Fruit fly (Drosophila melanogaster): Measurements from ENCODE around the gene CG31140.

Gene CG31140

DNA sequence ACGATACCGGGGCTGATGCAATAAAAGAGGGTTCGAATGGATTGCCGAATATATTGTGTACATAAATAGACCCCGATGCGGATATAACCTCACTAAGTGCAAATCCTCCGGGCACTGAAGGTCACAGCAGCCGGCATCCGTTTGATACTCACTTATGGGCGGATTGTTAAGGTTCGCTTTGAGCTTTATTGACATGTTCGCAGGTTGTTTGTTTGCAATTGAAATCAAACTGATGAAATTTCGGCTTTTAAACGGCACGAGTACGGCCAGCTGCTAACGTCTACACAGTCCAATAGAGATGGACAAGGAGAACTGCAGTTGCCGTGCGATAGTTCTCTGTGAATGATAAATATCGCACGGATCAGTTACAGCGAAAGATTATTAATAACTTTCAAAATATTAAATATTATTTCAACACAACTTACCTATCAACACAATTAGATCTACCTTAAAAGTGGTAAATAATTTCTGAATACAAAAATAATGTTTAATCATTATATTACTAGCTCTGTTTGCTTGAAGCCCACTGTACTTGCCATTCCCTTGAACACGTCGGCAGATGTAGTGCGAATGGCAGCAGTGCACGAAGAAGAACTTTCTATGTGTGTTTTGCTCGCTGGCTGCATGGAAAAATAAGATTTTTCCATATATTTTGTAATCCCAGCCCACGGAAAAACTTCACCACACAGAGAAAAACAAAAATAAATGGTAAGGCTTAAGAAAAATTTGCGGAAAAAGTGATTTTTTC lies 4.7 kb upstream of the CG31140 start, which contains the start of the genes GluProRS and AP-1sigma (continued):
- TF ChIP-seq Myb (GFP tag; optimal IDR thresholded peaks at IDR 0.05) = peak; percentile 46
- TF ChIP-seq Sry-β (GFP tag; optimal IDR thresholded peaks at IDR 0.05) = no peak
- TF ChIP-seq Dbx (GFP tag; IDR thresholded peaks at IDR 0.05) = peak; percentile 98
- TF ChIP-seq CG7928 (GFP tag; optimal IDR thresholded peaks at IDR 0.05) = peak; percentile 44
- TF ChIP-seq CG42726 (GFP tag; IDR thresholded peaks at IDR 0.05; ENCODE audit: partially characterized antibody) = peak; percentile 91
- peak; percentile 96 for TF ChIP-seq CG13287 (GFP tag; IDR thresholded peaks at IDR 0.05; ENCODE audit: partially characterized antibody)
- TF ChIP-seq CG1832 (GFP tag; optimal IDR thresholded peaks at IDR 0.05) = no peak
- peak; percentile 90 for TF ChIP-seq CG1024 (GFP tag; IDR thresholded peaks at IDR 0.05)
- TF ChIP-seq tup (GFP tag; optimal IDR thresholded peaks at IDR 0.05) = peak; percentile 82
- TF ChIP-seq ATbp (GFP tag; optimal IDR thresholded peaks at IDR 0.05) = peak; percentile 72
- TF ChIP-seq fu2 (GFP tag; optimal IDR thresholded peaks at IDR 0.05) = peak; percentile 57
- peak; percentile 73 for TF ChIP-seq CG11723 (GFP tag; optimal IDR thresholded peaks at IDR 0.05)
- TF ChIP-seq CG17612 (GFP tag; IDR thresholded peaks at IDR 0.05) = peak; percentile 84
- TF ChIP-seq Dll (GFP tag; IDR thresholded peaks at IDR 0.05; ENCODE audit: partially characterized antibody) = peak; percentile 97
- peak; percentile 82 for TF ChIP-seq CG7556 (GFP tag; optimal IDR thresholded peaks at IDR 0.05)
- TF ChIP-seq Nf-YA (GFP tag; IDR thresholded peaks at IDR 0.05) = peak; percentile 85
- peak; percentile 92 for TF ChIP-seq croc (GFP tag; conservative IDR thresholded peaks at IDR 0.05)
- peak; percentile 95 for TF ChIP-seq esg (GFP tag; conservative IDR thresholded peaks at IDR 0.05)
- peak; percentile 85 for TF ChIP-seq Dip3 (GFP tag; optimal IDR thresholded peaks at IDR 0.05)
- peak; percentile 15 for TF ChIP-seq CG10431 (GFP tag; optimal IDR thresholded peaks at IDR 0.05)
- TF ChIP-seq bab2 (GFP tag; optimal IDR thresholded peaks at IDR 0.05) = peak; percentile 85
- peak; percentile 82 for TF ChIP-seq CG16863 (GFP tag; optimal IDR thresholded peaks at IDR 0.05)
- TF ChIP-seq cg (GFP tag; optimal IDR thresholded peaks at IDR 0.05) = peak; percentile 90
- TF ChIP-seq seq (GFP tag; IDR thresholded peaks at IDR 0.05) = peak; percentile 91
- peak; percentile 93 for TF ChIP-seq CG12391 (tag; optimal IDR thresholded peaks at IDR 0.05)
- TF ChIP-seq gsb-n (tag; optimal IDR thresholded peaks at IDR 0.05) = peak; percentile 87
- peak; percentile 72 for TF ChIP-seq CG9876 (GFP tag; optimal IDR thresholded peaks at IDR 0.05)
- TF ChIP-seq CG6765 (GFP tag; optimal IDR thresholded peaks at IDR 0.05) = peak; percentile 49
- peak; percentile 92 for TF ChIP-seq Abd-B (GFP tag; optimal IDR thresholded peaks at IDR 0.05)
- peak; percentile 93 for TF ChIP-seq Gsc (GFP tag; IDR thresholded peaks at IDR 0.05)
- peak; percentile 82 for TF ChIP-seq CG7786 (GFP tag; optimal IDR thresholded peaks at IDR 0.05)
- peak; percentile 92 for TF ChIP-seq CG12155 (GFP tag; optimal IDR thresholded peaks at IDR 0.05)
- peak; percentile 45 for TF ChIP-seq Dref (GFP tag; IDR thresholded peaks at IDR 0.05)
- TF ChIP-seq mirr (GFP tag; optimal IDR thresholded peaks at IDR 0.05) = peak; percentile 70
- TF ChIP-seq Doc2 (GFP tag; IDR thresholded peaks at IDR 0.05) = peak; percentile 86
- TF ChIP-seq trh (GFP tag; optimal IDR thresholded peaks at IDR 0.05) = peak; percentile 78
- peak; percentile 90 for TF ChIP-seq CG1647 (GFP tag; optimal IDR thresholded peaks at IDR 0.05)
- TF ChIP-seq CG6654 (GFP tag; optimal IDR thresholded peaks at IDR 0.05) = peak; percentile 42
- TF ChIP-seq Rfx (GFP tag; IDR thresholded peaks at IDR 0.05) = peak; percentile 97
- peak; percentile 87 for TF ChIP-seq Poxn (GFP tag; IDR thresholded peaks at IDR 0.05)
- peak; percentile 87 for TF ChIP-seq gce (GFP tag; IDR thresholded peaks at IDR 0.05)
- peak; percentile 63 for TF ChIP-seq CG4282 (GFP tag; optimal IDR thresholded peaks at IDR 0.05)
- TF ChIP-seq sens-2 (GFP tag; IDR thresholded peaks at IDR 0.05) = peak; percentile 94
- peak; percentile 83 for TF ChIP-seq CG16779 (GFP tag; IDR thresholded peaks at IDR 0.05)
- peak; percentile 59 for TF ChIP-seq MTF-1 (GFP tag; optimal IDR thresholded peaks at IDR 0.05; ENCODE audit: borderline replicate concordance)
- TF ChIP-seq CG13296 (GFP tag; optimal IDR thresholded peaks at IDR 0.05) = peak; percentile 84
- peak; percentile 75 for TF ChIP-seq dimm (GFP tag; IDR thresholded peaks at IDR 0.05)
- TF ChIP-seq mld (GFP tag; IDR thresholded peaks at IDR 0.05; ENCODE audit: partially characterized antibody) = peak; percentile 86; the same call in 2 of the 3 replicates
- peak; percentile 88 for TF ChIP-seq CG43689 (GFP tag; IDR thresholded peaks at IDR 0.05)
- TF ChIP-seq sim (GFP tag; IDR thresholded peaks at IDR 0.05) = peak; percentile 87

Data from whole organism, embryonic.